Worm (Caenorhabditis elegans): ENCODE measurements around the gene Y49A3A.4.

The Y49A3A.4 gene

ce11 chrV:14341672-14342071 is 17.0 kb downstream of the Y49A3A.4 start, which contains the start of gene F47B8.10:
Gene F47B8.10 (plus strand): TSS chrV:14341972.
- TF ChIP-seq efl-1 (optimal IDR thresholded peaks at IDR 0.05) (no peak), efl-1 (GFP tag; optimal IDR thresholded peaks at IDR 0.05 in 1 of 2) (peak in 1 of 2 experiments; percentile 14), nhr-20 (tag; optimal IDR thresholded peaks at IDR 0.05) (no peak), lin-35 (GFP tag; optimal IDR thresholded peaks at IDR 0.05) (peak in 1 of 2 experiments; percentile 34)

- no peak for TF ChIP-seq swsn-7 (tag; optimal IDR thresholded peaks at IDR 0.05)
- TF ChIP-seq nhr-71 (tag; optimal IDR thresholded peaks at IDR 0.05): peak; percentile 15
- peak; percentile 3 for TF ChIP-seq nhr-47 (tag; optimal IDR thresholded peaks at IDR 0.05)
- TF ChIP-seq efl-1 (optimal IDR thresholded peaks at IDR 0.05): no peak
- peak in 1 of 2 experiments; percentile 20 for TF ChIP-seq efl-1 (GFP tag; optimal IDR thresholded peaks at IDR 0.05 in 1 of 2)
- no peak for TF ChIP-seq snpc-4 (tag; optimal IDR thresholded peaks at IDR 0.05)
- TF ChIP-seq efl-3 (GFP tag; optimal IDR thresholded peaks at IDR 0.05): no peak
- TF ChIP-seq xbp-1 (tag; optimal IDR thresholded peaks at IDR 0.05): no peak
- TF ChIP-seq irx-1 (tag; optimal IDR thresholded peaks at IDR 0.05): no peak
- no peak for TF ChIP-seq nhr-12 (tag; optimal IDR thresholded peaks at IDR 0.05)
- TF ChIP-seq zip-4 (GFP tag; optimal IDR thresholded peaks at IDR 0.05): no peak
- no peak for TF ChIP-seq jun-1 (tag; optimal IDR thresholded peaks at IDR 0.05)
- TF ChIP-seq sox-4 (tag; optimal IDR thresholded peaks at IDR 0.05): no peak
- peak; percentile 15 for TF ChIP-seq pax-3 (tag; optimal IDR thresholded peaks at IDR 0.05)
- no peak for TF ChIP-seq blmp-1 (tag; optimal IDR thresholded peaks at IDR 0.05)
- no peak for TF ChIP-seq aly-2 (tag; optimal IDR thresholded peaks at IDR 0.05)
- TF ChIP-seq ztf-11 (tag; optimal IDR thresholded peaks at IDR 0.05): no peak
- TF ChIP-seq mab-9 (GFP tag; IDR thresholded peaks at IDR 0.05): no peak
- TF ChIP-seq lin-14 (GFP tag; optimal IDR thresholded peaks at IDR 0.05): no peak
- no peak for TF ChIP-seq lin-13 (GFP tag; optimal IDR thresholded peaks at IDR 0.05)
- TF ChIP-seq fkh-8 (tag; optimal IDR thresholded peaks at IDR 0.05): peak; percentile 40
- no peak for TF ChIP-seq mef-2 (tag; optimal IDR thresholded peaks at IDR 0.05)
- TF ChIP-seq lsy-2 (tag; optimal IDR thresholded peaks at IDR 0.05): no peak
- TF ChIP-seq ceh-8 (GFP tag; optimal IDR thresholded peaks at IDR 0.05): peak; percentile 69
- TF ChIP-seq lir-3 (tag; optimal IDR thresholded peaks at IDR 0.05; ENCODE audit: poor library complexity): no peak
- TF ChIP-seq lin-35 (GFP tag; optimal IDR thresholded peaks at IDR 0.05): no peak
- TF ChIP-seq aha-1 (tag; optimal IDR thresholded peaks at IDR 0.05): no peak
- TF ChIP-seq skn-1 (tag; optimal IDR thresholded peaks at IDR 0.05): no peak
- TF ChIP-seq elt-2 (tag; optimal IDR thresholded peaks at IDR 0.05): no peak
- TF ChIP-seq lin-39 (tag; optimal IDR thresholded peaks at IDR 0.05): no peak
- TF ChIP-seq nhr-19 (GFP tag; conservative IDR thresholded peaks at IDR 0.05): no peak
Measured at ce11 chrV:14336655-14337054, 22.0 kb downstream of the Y49A3A.4 start, which contains the start of gene srm-6. Gene srm-6 (plus strand): TSS chrV:14336955.

ce11 chrV:14334901-14335300 is 23.8 kb downstream of the Y49A3A.4 start, which contains the start of gene srm-5:
Gene srm-5 (plus strand): TSS chrV:14335201.
- no peak for TF ChIP-seq snpc-4 (tag; optimal IDR thresholded peaks at IDR 0.05)
- peak; percentile 7 for TF ChIP-seq nhr-71 (tag; optimal IDR thresholded peaks at IDR 0.05)
- no peak for TF ChIP-seq mdl-1 (tag; optimal IDR thresholded peaks at IDR 0.05)
- peak; percentile 28 for TF ChIP-seq fkh-8 (tag; optimal IDR thresholded peaks at IDR 0.05)

ce11 chrV:14333116-14333515 is 25.6 kb downstream of the Y49A3A.4 start, which contains the start of gene srm-4:
Gene srm-4 (plus strand): TSS chrV:14333416.
- no peak for TF ChIP-seq dsc-1 (tag; optimal IDR thresholded peaks at IDR 0.05)
- TF ChIP-seq sox-4 (tag; optimal IDR thresholded peaks at IDR 0.05): no peak
- no peak for TF ChIP-seq Y116A8C.19 (tag; optimal IDR thresholded peaks at IDR 0.05; ENCODE audit: borderline replicate concordance)
- no peak for TF ChIP-seq nhr-90 (tag; optimal IDR thresholded peaks at IDR 0.05; ENCODE audit: poor library complexity)
- no peak for TF ChIP-seq lin-35 (GFP tag; optimal IDR thresholded peaks at IDR 0.05)
- TF ChIP-seq tlp-1 (tag; optimal IDR thresholded peaks at IDR 0.05): no peak
- TF ChIP-seq nhr-77 (tag; optimal IDR thresholded peaks at IDR 0.05): no peak
- no peak for TF ChIP-seq blmp-1 (tag; optimal IDR thresholded peaks at IDR 0.05)
- no peak for TF ChIP-seq unc-30 (tag; optimal IDR thresholded peaks at IDR 0.05)
- no peak for TF ChIP-seq ama-1 (optimal IDR thresholded peaks at IDR 0.05)
- no peak for TF ChIP-seq ceh-8 (GFP tag; optimal IDR thresholded peaks at IDR 0.05)
- TF ChIP-seq nhr-11 (tag; optimal IDR thresholded peaks at IDR 0.05): no peak
- no peak for TF ChIP-seq vab-15 (tag; optimal IDR thresholded peaks at IDR 0.05)

Measured in whole organism, L1 larva.